Fruit fly (Drosophila melanogaster): ENCODE measurements around the gene eIF4EHP.

- no peak for TF ChIP-seq CG8478 (optimal IDR thresholded peaks at IDR 0.05)
- TF ChIP-seq CTCF (optimal IDR thresholded peaks at IDR 0.05), result no peak
Observed at dm6 chr3R:24113070-24113385, 4.3 kb upstream of the eIF4EHP start, which contains the start of gene Root.

Data from S2 (cell line).